Fruit fly (Drosophila melanogaster): ENCODE results near the gene CG11885.

Gene CG11885

DNA sequence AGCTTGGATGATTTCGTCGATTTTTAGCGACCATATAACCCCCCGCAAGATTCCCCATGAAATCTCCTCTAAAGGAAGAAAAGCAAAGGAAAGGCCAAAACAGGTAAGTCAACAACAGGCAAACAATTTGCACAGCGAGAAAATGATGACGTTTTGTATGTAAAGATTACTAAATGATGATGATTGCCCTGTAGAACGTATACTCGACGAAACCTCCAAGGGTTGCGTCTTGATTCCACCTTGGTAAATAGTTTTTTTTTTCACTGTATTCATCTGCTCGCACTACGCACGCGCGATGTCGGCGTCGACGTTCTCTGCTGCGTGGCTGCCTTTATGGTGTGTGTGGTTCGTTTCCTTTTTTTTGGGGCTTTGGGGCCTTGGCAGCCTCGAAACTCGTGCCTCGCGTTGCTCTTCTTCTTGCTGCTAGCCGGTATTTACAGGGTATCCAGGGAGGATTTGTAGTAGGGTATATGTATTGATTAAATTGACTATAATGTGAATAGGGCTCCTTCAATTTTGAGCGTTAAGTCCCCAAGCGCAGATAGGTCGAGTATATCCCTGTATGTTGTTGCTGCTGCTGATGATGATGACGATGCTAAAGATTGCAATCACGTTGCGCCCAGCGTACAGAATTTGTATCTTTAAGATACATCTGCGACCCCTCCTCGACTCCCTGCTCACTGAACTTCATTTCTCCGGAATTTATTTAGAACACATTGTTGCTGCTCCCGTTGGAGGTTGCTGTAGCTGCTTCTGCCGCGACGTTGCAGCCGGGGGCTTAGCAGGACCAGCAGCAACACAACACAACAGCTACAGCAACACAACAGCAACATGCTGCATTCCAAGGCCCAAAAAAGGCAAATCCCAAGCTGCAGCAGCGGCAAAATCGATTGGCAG is 6.3 kb upstream of the CG11885 start (continued):
- peak; percentile 64 for TF ChIP-seq Mio (GFP tag; optimal IDR thresholded peaks at IDR 0.05)

DNA sequence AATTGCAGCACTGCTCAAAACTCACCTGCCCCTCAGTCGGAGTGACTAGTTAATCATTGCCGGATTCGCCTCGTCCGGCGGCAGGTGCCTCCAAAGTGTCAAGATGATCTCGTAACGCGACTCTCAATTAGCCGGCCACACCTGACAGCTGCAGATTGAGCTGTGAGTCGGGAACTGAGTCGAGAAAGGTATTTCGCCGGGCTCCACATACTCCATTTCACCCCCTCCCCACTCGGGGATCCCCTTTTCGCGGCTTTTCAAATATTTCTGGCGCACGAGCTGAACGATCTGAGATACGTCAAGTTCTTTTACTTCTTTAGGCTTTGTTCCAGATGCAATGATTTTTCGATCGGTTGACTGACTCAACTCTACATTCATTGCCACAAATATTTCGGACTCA is 5.2 kb upstream of the CG11885 start:
- TF ChIP-seq Mio (GFP tag; optimal IDR thresholded peaks at IDR 0.05) (no peak), Rel (GFP tag; optimal IDR thresholded peaks at IDR 0.05) (no peak), Rel (tag; optimal IDR thresholded peaks at IDR 0.05) (peak; percentile 90)

DNA sequence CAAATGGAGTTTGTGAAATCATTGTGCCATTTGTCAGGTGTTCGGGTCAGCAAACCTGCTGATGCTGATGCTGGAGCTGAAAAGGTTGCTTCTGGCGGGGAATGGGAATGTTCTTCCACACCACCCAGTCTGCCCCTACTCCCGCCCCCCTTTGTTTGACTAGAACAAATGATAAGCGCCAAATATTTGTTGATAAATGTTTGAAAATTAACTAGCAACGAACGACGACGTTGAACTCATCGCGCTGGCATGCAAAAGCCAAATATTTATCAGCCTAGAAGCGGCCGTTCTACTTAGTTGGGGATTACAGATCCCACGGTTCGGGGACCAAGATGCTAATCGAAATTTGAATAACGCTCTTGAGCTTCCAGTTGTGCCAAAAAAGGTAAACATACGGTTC is 4.2 kb upstream of the CG11885 start:
- TF ChIP-seq h (GFP tag; optimal IDR thresholded peaks at IDR 0.05) (no peak), usp (GFP tag; optimal IDR thresholded peaks at IDR 0.05) (no peak), pan (optimal IDR thresholded peaks at IDR 0.05) (no peak), OdsH (GFP tag; optimal IDR thresholded peaks at IDR 0.05) (no peak), ey (GFP tag; optimal IDR thresholded peaks at IDR 0.05) (no peak), dmrt93B (GFP tag; optimal IDR thresholded peaks at IDR 0.05) (no peak), sage (GFP tag; optimal IDR thresholded peaks at IDR 0.05) (no peak), jim (GFP tag; optimal IDR thresholded peaks at IDR 0.05) (no peak), psq (GFP tag; optimal IDR thresholded peaks at IDR 0.05) (no peak), Hr83 (GFP tag; optimal IDR thresholded peaks at IDR 0.05; ENCODE audit: poor library complexity, severe bottlenecking) (no peak), br (GFP tag; optimal IDR thresholded peaks at IDR 0.05) (no peak), woc (GFP tag; optimal IDR thresholded peaks at IDR 0.05) (no peak), HLH106 (tag; optimal IDR thresholded peaks at IDR 0.05) (no peak), CG32264 (GFP tag; optimal IDR thresholded peaks at IDR 0.05) (no peak), Vsx2 (GFP tag; optimal IDR thresholded peaks at IDR 0.05; ENCODE audit: partially characterized antibody) (no peak)

DNA sequence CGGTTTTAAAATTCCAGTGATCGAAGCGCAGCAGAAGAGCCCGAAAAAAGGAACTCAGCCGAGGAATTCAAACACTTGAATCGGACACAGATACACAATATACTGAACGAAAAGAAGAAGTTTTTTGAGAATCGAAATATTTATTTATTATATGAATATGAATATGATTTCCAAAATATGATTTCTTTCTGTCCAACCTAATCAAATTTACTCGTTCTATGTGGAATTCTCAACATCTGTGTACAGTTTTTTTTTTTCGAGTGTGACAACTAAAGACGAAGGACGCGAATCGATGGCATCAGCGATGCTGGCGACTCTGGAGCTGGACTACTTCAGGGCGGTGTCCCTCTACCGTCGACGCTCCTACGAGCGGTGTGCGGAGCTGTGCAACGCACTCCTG is 1.9 kb upstream of the CG11885 start:
- no peak for TF ChIP-seq CrebA (GFP tag; optimal IDR thresholded peaks at IDR 0.05; ENCODE audit: borderline replicate concordance)
- TF ChIP-seq CG32264 (GFP tag; optimal IDR thresholded peaks at IDR 0.05): peak; percentile 74
- TF ChIP-seq foxo (GFP tag; optimal IDR thresholded peaks at IDR 0.05): peak; percentile 44 to 92
- peak; percentile 78 for TF ChIP-seq Jra (GFP tag; optimal IDR thresholded peaks at IDR 0.05)
- no peak for TF ChIP-seq tai (GFP tag; optimal IDR thresholded peaks at IDR 0.05)
- TF ChIP-seq Hr78 (GFP tag; optimal IDR thresholded peaks at IDR 0.05): no peak
- TF ChIP-seq Abd-B (GFP tag; optimal IDR thresholded peaks at IDR 0.05): no peak
- peak; percentile 88 for TF ChIP-seq psq (GFP tag; optimal IDR thresholded peaks at IDR 0.05)
- no peak for TF ChIP-seq Dif (GFP tag; optimal IDR thresholded peaks at IDR 0.05; ENCODE audit: partially characterized antibody)
- peak; percentile 93 for TF ChIP-seq fru (GFP tag; optimal IDR thresholded peaks at IDR 0.05)
- TF ChIP-seq Myc (optimal IDR thresholded peaks at IDR 0.05): no peak
- no peak for TF ChIP-seq sv (GFP tag; optimal IDR thresholded peaks at IDR 0.05)
- peak; percentile 86 for TF ChIP-seq br (GFP tag; optimal IDR thresholded peaks at IDR 0.05)
- TF ChIP-seq h (GFP tag; optimal IDR thresholded peaks at IDR 0.05): peak; percentile 94
- TF ChIP-seq GATAd (GFP tag; optimal IDR thresholded peaks at IDR 0.05): no peak
- no peak for TF ChIP-seq brk (GFP tag; optimal IDR thresholded peaks at IDR 0.05)
- peak; percentile 68 for TF ChIP-seq HLH106 (tag; optimal IDR thresholded peaks at IDR 0.05)
- TF ChIP-seq CG9705 (GFP tag; optimal IDR thresholded peaks at IDR 0.05): peak; percentile 39
- no peak for TF ChIP-seq Vsx2 (GFP tag; optimal IDR thresholded peaks at IDR 0.05; ENCODE audit: partially characterized antibody)
- TF ChIP-seq rgr (GFP tag; optimal IDR thresholded peaks at IDR 0.05): peak; percentile 93
- no peak for TF ChIP-seq lola (GFP tag; optimal IDR thresholded peaks at IDR 0.05)
- TF ChIP-seq pan (optimal IDR thresholded peaks at IDR 0.05): no peak
- peak; percentile 66 for TF ChIP-seq dmrt93B (GFP tag; optimal IDR thresholded peaks at IDR 0.05)
- peak; percentile 81 for TF ChIP-seq Rel (GFP tag; optimal IDR thresholded peaks at IDR 0.05)
- TF ChIP-seq Rel (tag; optimal IDR thresholded peaks at IDR 0.05): no peak
- no peak for TF ChIP-seq Mio (GFP tag; optimal IDR thresholded peaks at IDR 0.05)
- peak; percentile 93 for TF ChIP-seq OdsH (GFP tag; optimal IDR thresholded peaks at IDR 0.05)
- peak; percentile 87 for TF ChIP-seq woc (GFP tag; optimal IDR thresholded peaks at IDR 0.05)
- TF ChIP-seq Sp1 (GFP tag; optimal IDR thresholded peaks at IDR 0.05): peak; percentile 89
- TF ChIP-seq N (GFP tag; optimal IDR thresholded peaks at IDR 0.05): no peak
- no peak for TF ChIP-seq jim (GFP tag; optimal IDR thresholded peaks at IDR 0.05)
- no peak for TF ChIP-seq usp (GFP tag; optimal IDR thresholded peaks at IDR 0.05)
- peak; percentile 87 for TF ChIP-seq sage (GFP tag; optimal IDR thresholded peaks at IDR 0.05)
- TF ChIP-seq dl (GFP tag; optimal IDR thresholded peaks at IDR 0.05; ENCODE audit: insufficient read depth in 1 of 2, partially characterized antibody in 2 of 2): no peak
- peak; percentile 84 for TF ChIP-seq Hnf4 (GFP tag; optimal IDR thresholded peaks at IDR 0.05)
- peak; percentile 69 for TF ChIP-seq dsf (GFP tag; optimal IDR thresholded peaks at IDR 0.05; ENCODE audit: borderline replicate concordance)
- TF ChIP-seq Dfd (GFP tag; optimal IDR thresholded peaks at IDR 0.05): no peak
- TF ChIP-seq ey (GFP tag; optimal IDR thresholded peaks at IDR 0.05): peak; percentile 92
- no peak for TF ChIP-seq Hr83 (GFP tag; optimal IDR thresholded peaks at IDR 0.05; ENCODE audit: poor library complexity, severe bottlenecking)

Measured in whole organism, wandering third instar larva.